Worm (Caenorhabditis elegans) whole organism, mixed stage, embryonic: Measurements from ENCODE around the gene rpt-3.
A peak's percentile ranks its signal among the peaks of the same experiment; 100 is the strongest.

ENCODE experiments used
- M03D4.4 ChIP-seq: sonication (generic microtip); optimal IDR thresholded peaks from 2 replicates; lab custom pipeline; 2017; ENCODE audit warnings: mild to moderate bottlenecking, missing genetic modification characterization, missing compliant biosample characterization
- bed-3 ChIP-seq: fragments of 200-800 bp; sonication (Bioruptor generic); optimal IDR thresholded peaks from 3 replicates; lab custom pipeline; 2018; ENCODE audit warnings: mild to moderate bottlenecking, missing genetic modification characterization, moderate library complexity, missing compliant biosample characterization
- blmp-1 ChIP-seq: fragments of 150-350 bp; optimal IDR thresholded peaks from 2 replicates; lab custom pipeline; 2014; ENCODE audit warnings: missing biosample characterization, missing genetic modification characterization
- ceh-39 ChIP-seq: fragments of 150-350 bp; optimal IDR thresholded peaks from 2 replicates; lab custom pipeline; 2014; ENCODE audit warnings: missing biosample characterization, missing genetic modification characterization
- ceh-43 ChIP-seq: fragments of 200-800 bp; sonication (Bioruptor generic); optimal IDR thresholded peaks from 2 replicates; lab custom pipeline; 2018; ENCODE audit warnings: mild to moderate bottlenecking, missing genetic modification characterization, moderate library complexity, missing compliant biosample characterization
- ceh-83 ChIP-seq: fragments of 200-800 bp; sonication (Bioruptor generic); optimal IDR thresholded peaks from 2 replicates; lab custom pipeline; 2018; ENCODE audit warnings: mild to moderate bottlenecking, missing genetic modification characterization, missing compliant biosample characterization
- ces-1 ChIP-seq: fragments of 150-350 bp; optimal IDR thresholded peaks from 2 replicates; lab custom pipeline; 2014; ENCODE audit warnings: missing biosample characterization, missing genetic modification reagents, missing genetic modification characterization
- cnd-1 ChIP-seq: fragments of 200-800 bp; sonication (Bioruptor generic); optimal IDR thresholded peaks from 2 replicates; lab custom pipeline; 2018; ENCODE audit warnings: mild to moderate bottlenecking, missing genetic modification characterization, missing compliant biosample characterization
- drap-1 ChIP-seq: fragments of 200-800 bp; sonication (Bioruptor generic); optimal IDR thresholded peaks from 3 replicates; lab custom pipeline; 2018; ENCODE audit warnings: mild to moderate bottlenecking, missing genetic modification characterization, missing compliant biosample characterization
- elt-1 ChIP-seq: sonication (generic microtip); optimal IDR thresholded peaks from 2 replicates; lab custom pipeline; 2017; ENCODE audit warnings: missing genetic modification characterization, mild to moderate bottlenecking, missing compliant biosample characterization, antibody characterized with exemption, moderate library complexity, borderline replicate concordance; ENCODE audit not compliant: insufficient read depth
- elt-3 ChIP-seq: fragments of 150-350 bp; optimal IDR thresholded peaks from 2 replicates; lab custom pipeline; 2014; ENCODE audit warnings: missing biosample characterization, missing genetic modification characterization
- flh-1 ChIP-seq: fragments of 200-800 bp; sonication (Bioruptor generic); optimal IDR thresholded peaks from 2 replicates; lab custom pipeline; 2018; ENCODE audit warnings: mild to moderate bottlenecking, missing genetic modification characterization, moderate library complexity, missing compliant biosample characterization
- ham-2 ChIP-seq: fragments of 200-800 bp; sonication (Bioruptor generic); optimal IDR thresholded peaks from 2 replicates; lab custom pipeline; 2018; ENCODE audit warnings: mild to moderate bottlenecking, missing genetic modification characterization, missing compliant biosample characterization
- hlh-1 ChIP-seq: fragments of 150-350 bp; optimal IDR thresholded peaks from 2 replicates; lab custom pipeline; 2014; ENCODE audit warnings: missing biosample characterization, missing genetic modification reagents, missing genetic modification characterization
- lin-13 ChIP-seq: fragments of 150-350 bp; optimal IDR thresholded peaks from 2 replicates; lab custom pipeline; 2014; ENCODE audit warnings: missing biosample characterization, missing genetic modification characterization
- lin-32 ChIP-seq: fragments of 200-800 bp; sonication (Bioruptor generic); optimal IDR thresholded peaks from 2 replicates; lab custom pipeline; 2018; ENCODE audit warnings: mild to moderate bottlenecking, missing genetic modification characterization, missing compliant biosample characterization
- lsy-2 ChIP-seq: fragments of 150-350 bp; optimal IDR thresholded peaks from 2 replicates; lab custom pipeline; 2014; ENCODE audit warnings: missing biosample characterization, missing genetic modification characterization
- mab-5 ChIP-seq: fragments of 150-350 bp; optimal IDR thresholded peaks from 2 replicates; lab custom pipeline; 2014; ENCODE audit warnings: missing biosample characterization, missing genetic modification characterization
- mep-1 ChIP-seq: fragments of 150-350 bp; optimal IDR thresholded peaks from 2 replicates; lab custom pipeline; 2017; ENCODE audit warnings: missing biosample characterization, missing genetic modification reagents, missing genetic modification characterization, inconsistent platforms
- nhr-12 ChIP-seq: fragments of 150-350 bp; optimal IDR thresholded peaks from 2 replicates; lab custom pipeline; 2014; ENCODE audit warnings: missing biosample characterization, missing genetic modification characterization
- nhr-2 ChIP-seq: fragments of 150-350 bp; optimal IDR thresholded peaks from 2 replicates; lab custom pipeline; 2014; ENCODE audit warnings: missing biosample characterization, missing genetic modification characterization
- nhr-237 ChIP-seq: fragments of 150-350 bp; optimal IDR thresholded peaks from 2 replicates; lab custom pipeline; 2014; ENCODE audit warnings: missing biosample characterization, missing genetic modification characterization
- nhr-28 ChIP-seq: fragments of 150-350 bp; optimal IDR thresholded peaks from 2 replicates; lab custom pipeline; 2014; ENCODE audit warnings: missing biosample characterization, missing genetic modification characterization
- nhr-76 ChIP-seq: sonication (generic microtip); optimal IDR thresholded peaks from 2 replicates; lab custom pipeline; 2017; ENCODE audit warnings: missing biosample characterization, missing genetic modification characterization
- pha-4 ChIP-seq: fragments of 150-350 bp; optimal IDR thresholded peaks from 2 replicates; lab custom pipeline; 2018; ENCODE audit warnings: missing biosample characterization, missing genetic modification reagents, missing genetic modification characterization
- sem-2 ChIP-seq: fragments of 200-800 bp; sonication (Bioruptor generic); optimal IDR thresholded peaks from 2 replicates; lab custom pipeline; 2018; ENCODE audit warnings: mild to moderate bottlenecking, missing genetic modification characterization, missing compliant biosample characterization
- snpc-4 ChIP-seq: fragments of 150-350 bp; optimal IDR thresholded peaks from 2 replicates; lab custom pipeline; 2014; ENCODE audit warnings: missing biosample characterization, missing genetic modification characterization
- sptf-1 ChIP-seq: sonication (generic microtip); optimal IDR thresholded peaks from 2 replicates; lab custom pipeline; 2017; ENCODE audit warnings: mild to moderate bottlenecking, missing genetic modification characterization, moderate library complexity, missing compliant biosample characterization
- unc-120 ChIP-seq: sonication (generic microtip); optimal IDR thresholded peaks from 2 replicates; lab custom pipeline; 2017; ENCODE audit warnings: missing genetic modification characterization, missing compliant biosample characterization; ENCODE audit not compliant: poor library complexity, severe bottlenecking
- unc-39 ChIP-seq: fragments of 150-350 bp; optimal IDR thresholded peaks from 2 replicates; lab custom pipeline; 2014; ENCODE audit warnings: missing biosample characterization, missing genetic modification characterization
- unc-62 ChIP-seq: fragments of 150-350 bp; optimal IDR thresholded peaks from 2 replicates; lab custom pipeline; 2014; ENCODE audit warnings: missing biosample characterization, missing genetic modification reagents, missing genetic modification characterization
- zip-8 ChIP-seq: fragments of 150-350 bp; optimal IDR thresholded peaks from 2 replicates; lab custom pipeline; 2014; ENCODE audit warnings: missing biosample characterization, missing genetic modification characterization
- ztf-11 ChIP-seq: fragments of 150-350 bp; optimal IDR thresholded peaks from 2 replicates; lab custom pipeline; 2014; ENCODE audit warnings: missing biosample characterization, missing genetic modification characterization

Gene rpt-3

ce11 chrIII:6471451-6471850 lies 18.1 kb upstream of the rpt-3 start, which contains the start of gene wht-6:
Gene wht-6 (plus strand): TSS chrIII:6471751.
- TF ChIP-seq ztf-11 (tag; lab: Kevin White, UChicago) = no peak
- no peak for TF ChIP-seq blmp-1
- TF ChIP-seq flh-1 = no peak
- no peak for TF ChIP-seq ham-2 (GFP tag; lab: Kevin White, UChicago)
- TF ChIP-seq ceh-83 (GFP tag; lab: Kevin White, UChicago) = no peak
- TF ChIP-seq nhr-28 = no peak
- TF ChIP-seq elt-3 = no peak
- no peak for TF ChIP-seq snpc-4 (tag; lab: Kevin White, UChicago)
- TF ChIP-seq zip-8 (tag; lab: Kevin White, UChicago) = no peak
- no peak for TF ChIP-seq ceh-39 (tag; lab: Kevin White, UChicago)
- TF ChIP-seq bed-3 (GFP tag; lab: Kevin White, UChicago) = no peak
- no peak for TF ChIP-seq unc-62 (GFP tag; lab: Kevin White, UChicago)
- no peak for TF ChIP-seq ceh-43
- TF ChIP-seq mab-5 (tag; lab: Kevin White, UChicago) = no peak
- no peak for TF ChIP-seq nhr-237 (tag; lab: Kevin White, UChicago)

- TF ChIP-seq sem-2 (GFP tag; lab: Kevin White, UChicago) (no peak), nhr-2 (tag; lab: Kevin White, UChicago) (peak; percentile 65), blmp-1 (no peak), elt-1 (peak; percentile 51)
Measured at ce11 chrIII:6476380-6476779, 13.2 kb upstream of the rpt-3 start.

- TF ChIP-seq ces-1 (GFP tag; lab: Kevin White, UChicago) = no peak
- peak; percentile 98 for TF ChIP-seq zip-8 (tag; lab: Kevin White, UChicago)
Measured at ce11 chrIII:6478256-6479004, 11.2 kb upstream of the rpt-3 start, which contains the start of gene zip-8. Gene zip-8 (plus strand): TSS chrIII:6478955.

- peak; percentile 71 for TF ChIP-seq cnd-1 (tag; lab: Kevin White, UChicago)
- no peak for TF ChIP-seq nhr-237 (tag; lab: Kevin White, UChicago)
- peak; percentile 89 for TF ChIP-seq nhr-2 (tag; lab: Kevin White, UChicago)
Measured at ce11 chrIII:6479439-6479838, 10.2 kb upstream of the rpt-3 start.

- TF ChIP-seq zip-8 (tag; lab: Kevin White, UChicago) = no peak
- no peak for TF ChIP-seq elt-1
- no peak for TF ChIP-seq lin-13 (tag; lab: Kevin White, UChicago)
Measured at ce11 chrIII:6482918-6483317, 6.7 kb upstream of the rpt-3 start, which contains the start of gene chtb-2. Gene chtb-2 (plus strand): TSS chrIII:6483218.

- TF ChIP-seq lin-13 (tag; lab: Kevin White, UChicago) (no peak), sptf-1 (tag; lab: Kevin White, UChicago) (no peak), ztf-11 (tag; lab: Kevin White, UChicago) (no peak), lsy-2 (tag; lab: Kevin White, UChicago) (peak; percentile 30), ces-1 (GFP tag; lab: Kevin White, UChicago) (peak; percentile 37), zip-8 (tag; lab: Kevin White, UChicago) (no peak), nhr-12 (tag; lab: Kevin White, UChicago) (no peak), lin-32 (GFP tag; lab: Kevin White, UChicago) (no peak), drap-1 (GFP tag; lab: Kevin White, UChicago) (no peak), mep-1 (peak; percentile 39), nhr-76 (tag; lab: Kevin White, UChicago) (no peak), unc-39 (no peak), ceh-43 (peak; percentile 62), elt-1 (no peak), ceh-39 (tag; lab: Kevin White, UChicago) (no peak), unc-120 (tag; lab: Kevin White, UChicago) (no peak), hlh-1 (tag; lab: Kevin White, UChicago) (no peak), elt-3 (no peak), ceh-83 (GFP tag; lab: Kevin White, UChicago) (no peak), cnd-1 (tag; lab: Kevin White, UChicago) (no peak), mab-5 (tag; lab: Kevin White, UChicago) (no peak), unc-62 (GFP tag; lab: Kevin White, UChicago) (no peak), blmp-1 (no peak), nhr-2 (tag; lab: Kevin White, UChicago) (no peak), pha-4 (no peak), nhr-28 (no peak), nhr-237 (tag; lab: Kevin White, UChicago) (peak; percentile 2), bed-3 (GFP tag; lab: Kevin White, UChicago) (no peak), M03D4.4 (no peak)
Measured at ce11 chrIII:6488916-6489315, 677 bp upstream of the rpt-3 start.
